Worm (Caenorhabditis elegans) whole organism, late embryonic: ENCODE results near the gene F16B12.1.
A peak's percentile ranks its signal among the peaks of the same experiment; 100 is the strongest.

Experiments
- C08G9.2 ChIP-seq: sonication (generic microtip); optimal IDR thresholded peaks from 2 replicates; lab custom pipeline; 2016; ENCODE audit warnings: mild to moderate bottlenecking, missing genetic modification characterization, moderate library complexity, missing compliant biosample characterization
- C38D4.7 ChIP-seq: fragments of 200-800 bp; sonication (Bioruptor generic); optimal IDR thresholded peaks from 2 replicates; lab custom pipeline; 2018; ENCODE audit warnings: mild to moderate bottlenecking, missing genetic modification characterization, moderate library complexity, missing compliant biosample characterization
- K02D7.2 ChIP-seq: sonication (generic microtip); optimal IDR thresholded peaks from 2 replicates; lab custom pipeline; 2017; ENCODE audit warnings: mild to moderate bottlenecking, missing genetic modification characterization, missing compliant biosample characterization
- K09A11.1 ChIP-seq: sonication (generic microtip); optimal IDR thresholded peaks from 2 replicates; lab custom pipeline; 2017; ENCODE audit warnings: antibody characterized with exemption, mild to moderate bottlenecking, missing genetic modification characterization, missing compliant biosample characterization; ENCODE audit not compliant: insufficient read depth
- Y22D7AL.16 ChIP-seq: sonication (generic microtip); optimal IDR thresholded peaks from 2 replicates; lab custom pipeline; 2016; ENCODE audit warnings: missing genetic modification characterization, missing compliant biosample characterization
- ceh-18 ChIP-seq: sonication (generic microtip); optimal IDR thresholded peaks from 2 replicates; lab custom pipeline; 2016; ENCODE audit warnings: missing genetic modification characterization, missing compliant biosample characterization
- ceh-2 ChIP-seq: sonication (generic microtip); optimal IDR thresholded peaks from 2 replicates; lab custom pipeline; 2016; ENCODE audit warnings: missing genotype, missing genetic modification characterization, missing compliant biosample characterization
- ceh-24 ChIP-seq: sonication (generic microtip); optimal IDR thresholded peaks from 2 replicates; lab custom pipeline; 2016; ENCODE audit warnings: mild to moderate bottlenecking, missing genetic modification characterization, missing compliant biosample characterization
- ceh-30 ChIP-seq: fragments of 150-350 bp; optimal IDR thresholded peaks from 2 replicates; lab custom pipeline; 2014; ENCODE audit warnings: missing biosample characterization, missing genetic modification characterization
- ceh-45 ChIP-seq: fragments of 200-800 bp; sonication (Bioruptor generic); IDR thresholded peaks from 2 replicates; pipeline ENCODE4 v1.3.6; 2022; ENCODE audit warnings: missing genetic modification reagents, missing genetic modification characterization, missing compliant biosample characterization
- dmd-4 ChIP-seq: sonication (generic microtip); optimal IDR thresholded peaks from 2 replicates; lab custom pipeline; 2016; ENCODE audit warnings: borderline replicate concordance, missing genetic modification characterization, missing compliant biosample characterization
- dve-1 ChIP-seq: sonication (generic microtip); optimal IDR thresholded peaks from 2 replicates; lab custom pipeline; 2017; ENCODE audit warnings: antibody characterized with exemption, mild to moderate bottlenecking, missing genetic modification characterization, missing compliant biosample characterization
- elt-2 ChIP-seq: sonication (generic microtip); optimal IDR thresholded peaks from 2 replicates; lab custom pipeline; 2016; ENCODE audit warnings: missing genetic modification reagents, missing genetic modification characterization, missing compliant biosample characterization
- fkh-10 ChIP-seq: fragments of 150-350 bp; optimal IDR thresholded peaks from 2 replicates; lab custom pipeline; 2014; ENCODE audit warnings: missing biosample characterization, missing genetic modification reagents, missing genetic modification characterization
- hlh-15 ChIP-seq: sonication (generic microtip); optimal IDR thresholded peaks from 2 replicates; lab custom pipeline; 2016; ENCODE audit warnings: missing genetic modification characterization, missing compliant biosample characterization
- hlh-6 ChIP-seq: sonication (generic microtip); optimal IDR thresholded peaks from 2 replicates; lab custom pipeline; 2016; ENCODE audit warnings: missing genotype, missing genetic modification characterization, missing compliant biosample characterization
- hlh-8 ChIP-seq: sonication (generic microtip); optimal IDR thresholded peaks from 2 replicates; lab custom pipeline; 2016; ENCODE audit warnings: missing genotype, missing genetic modification characterization, missing compliant biosample characterization
- lim-6 ChIP-seq: sonication (generic microtip); optimal IDR thresholded peaks from 2 replicates; lab custom pipeline; 2016; ENCODE audit warnings: missing genetic modification characterization, missing compliant biosample characterization
- madf-2 ChIP-seq: sonication (generic microtip); optimal IDR thresholded peaks from 2 replicates; lab custom pipeline; 2017; ENCODE audit warnings: missing genetic modification characterization, missing compliant biosample characterization
- nfya-1 ChIP-seq: sonication (generic microtip); optimal IDR thresholded peaks from 2 replicates; lab custom pipeline; 2017; ENCODE audit warnings: missing genetic modification characterization, mild to moderate bottlenecking, missing compliant biosample characterization, antibody characterized with exemption, moderate library complexity
- nhr-11 ChIP-seq: fragments of 150-350 bp; optimal IDR thresholded peaks from 2 replicates; lab custom pipeline; 2014; ENCODE audit warnings: missing biosample characterization, missing genetic modification characterization
- nhr-232 ChIP-seq: sonication (generic microtip); optimal IDR thresholded peaks from 2 replicates; lab custom pipeline; 2016; ENCODE audit warnings: missing genetic modification characterization, missing compliant biosample characterization
- npax-4 ChIP-seq: sonication (generic microtip); optimal IDR thresholded peaks from 2 replicates; lab custom pipeline; 2016; ENCODE audit warnings: missing genetic modification characterization, missing compliant biosample characterization
- pat-9 ChIP-seq: fragments of 200-800 bp; sonication (Bioruptor generic); optimal IDR thresholded peaks from 2 replicates; lab custom pipeline; 2018; ENCODE audit warnings: mild to moderate bottlenecking, missing genetic modification characterization, moderate library complexity, missing compliant biosample characterization
- pqm-1 ChIP-seq: sonication (generic microtip); optimal IDR thresholded peaks from 2 replicates; lab custom pipeline; 2016; ENCODE audit warnings: missing genetic modification characterization, missing compliant biosample characterization
- ref-2 ChIP-seq: sonication (generic microtip); optimal IDR thresholded peaks from 2 replicates; lab custom pipeline; 2016; ENCODE audit warnings: missing genetic modification characterization, missing compliant biosample characterization
- rnt-1 ChIP-seq: sonication (generic microtip); optimal IDR thresholded peaks from 2 replicates; lab custom pipeline; 2016; ENCODE audit warnings: missing genetic modification characterization, missing compliant biosample characterization
- sox-4 ChIP-seq: sonication (generic microtip); optimal IDR thresholded peaks from 2 replicates; lab custom pipeline; 2017; ENCODE audit warnings: mild to moderate bottlenecking, missing genetic modification characterization, inconsistent platforms, missing compliant biosample characterization
- syd-9 ChIP-seq: sonication (generic microtip); optimal IDR thresholded peaks from 2 replicates; lab custom pipeline; 2016; ENCODE audit warnings: mild to moderate bottlenecking, missing genetic modification characterization, moderate library complexity, missing compliant biosample characterization
- tbx-7 ChIP-seq: sonication (generic microtip); optimal IDR thresholded peaks from 2 replicates; lab custom pipeline; 2016; ENCODE audit warnings: missing genotype, missing genetic modification characterization, missing compliant biosample characterization
- ttx-3 ChIP-seq: sonication (generic microtip); optimal IDR thresholded peaks from 2 replicates; lab custom pipeline; 2016; ENCODE audit warnings: missing genetic modification reagents, missing genetic modification characterization, missing compliant biosample characterization
- unc-55 ChIP-seq: sonication (generic microtip); optimal IDR thresholded peaks from 2 replicates; lab custom pipeline; 2017; ENCODE audit warnings: missing biosample characterization, missing genetic modification reagents, missing genetic modification characterization

F16B12.1 gene

ce11 chrX:14063830-14064229 is 21.5 kb upstream of the F16B12.1 start (continued):
- TF ChIP-seq ceh-18 = peak; percentile 94
- TF ChIP-seq ttx-3 (tag; lab: Kevin White, UChicago) = peak; percentile 91
- TF ChIP-seq nhr-11 (tag; lab: Kevin White, UChicago) = no peak
- TF ChIP-seq pat-9 = peak; percentile 95
- TF ChIP-seq lim-6 (tag; lab: Kevin White, UChicago) = peak; percentile 88
- TF ChIP-seq fkh-10 (GFP tag; lab: Kevin White, UChicago) = peak; percentile 77
- peak; percentile 91 for TF ChIP-seq nhr-232 (tag; lab: Kevin White, UChicago)
- peak; percentile 29 for TF ChIP-seq unc-55 (GFP tag; lab: Kevin White, UChicago)
- TF ChIP-seq elt-2 (tag; lab: Kevin White, UChicago) = peak; percentile 98
- TF ChIP-seq hlh-6 (tag; lab: Kevin White, UChicago) = peak; percentile 96
- TF ChIP-seq K09A11.1 (tag; lab: Kevin White, UChicago) = peak; percentile 86
- TF ChIP-seq C08G9.2 = peak; percentile 84
- TF ChIP-seq dmd-4 (tag; lab: Kevin White, UChicago) = peak; percentile 90
- peak; percentile 88 for TF ChIP-seq Y22D7AL.16
- TF ChIP-seq syd-9 (tag; lab: Kevin White, UChicago) = peak; percentile 91
- TF ChIP-seq tbx-7 = peak; percentile 67
- TF ChIP-seq, all 69 proteins: peak for 64

ce11 chrX:14067641-14068040 is 17.7 kb upstream of the F16B12.1 start, which contains the start of gene lgc-21:
TSS of gene lgc-21 (minus strand) at chrX:14067984.
- TF ChIP-seq rnt-1 (no peak), ttx-3 (tag; lab: Kevin White, UChicago) (no peak), nfya-1 (no peak), Y22D7AL.16 (no peak), dve-1 (tag; lab: Kevin White, UChicago) (no peak), sox-4 (tag; lab: Kevin White, UChicago) (no peak), ceh-24 (no peak), ref-2 (tag; lab: Kevin White, UChicago) (no peak), ceh-30 (tag; lab: Kevin White, UChicago) (no peak), madf-2 (tag; lab: Kevin White, UChicago) (no peak), hlh-8 (tag; lab: Kevin White, UChicago) (no peak)

DNA sequence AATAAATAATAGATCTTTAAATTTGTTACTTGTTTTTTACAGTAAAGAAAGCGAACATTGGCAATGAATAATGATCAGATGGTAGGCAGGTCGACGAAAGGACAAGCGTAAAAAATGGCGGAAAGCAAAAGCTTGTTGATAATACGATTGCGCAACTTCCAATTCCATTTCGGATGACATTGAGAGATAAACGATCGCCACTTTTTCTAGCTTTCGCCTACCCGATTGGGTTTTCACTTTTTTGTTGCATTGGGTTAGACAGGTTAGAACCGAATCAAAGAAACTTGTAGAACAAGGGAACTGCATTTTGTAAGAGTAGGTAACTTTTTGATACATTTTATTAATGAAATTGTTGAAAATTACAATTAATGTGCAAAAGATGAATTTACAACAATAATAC is 15.8 kb upstream of the F16B12.1 start:
- TF ChIP-seq C38D4.7 (GFP tag; lab: Kevin White, UChicago) = no peak
- TF ChIP-seq lim-6 (tag; lab: Kevin White, UChicago) = no peak
- no peak for TF ChIP-seq hlh-15 (tag; lab: Kevin White, UChicago)

ce11 chrX:14070950-14071349 is 14.4 kb upstream of the F16B12.1 start, which contains the start of gene C33G3.4:
TSS of gene C33G3.4 (plus strand) at chrX:14071162.
- TF ChIP-seq sox-4 (tag; lab: Kevin White, UChicago) (no peak), elt-2 (tag; lab: Kevin White, UChicago) (peak; percentile 86)

ce11 chrX:14078574-14078973 is 6.7 kb upstream of the F16B12.1 start, which contains the start of gene C33G3.5:
TSS of gene C33G3.5 (minus strand) at chrX:14078674.
- no peak for TF ChIP-seq lim-6 (tag; lab: Kevin White, UChicago)
- no peak for TF ChIP-seq ceh-45 (GFP tag; lab: Robert Waterston, UW)
- TF ChIP-seq npax-4 (tag; lab: Kevin White, UChicago) = no peak
- no peak for TF ChIP-seq K02D7.2 (tag; lab: Kevin White, UChicago)
- TF ChIP-seq pqm-1 (tag; lab: Kevin White, UChicago) = no peak

DNA sequence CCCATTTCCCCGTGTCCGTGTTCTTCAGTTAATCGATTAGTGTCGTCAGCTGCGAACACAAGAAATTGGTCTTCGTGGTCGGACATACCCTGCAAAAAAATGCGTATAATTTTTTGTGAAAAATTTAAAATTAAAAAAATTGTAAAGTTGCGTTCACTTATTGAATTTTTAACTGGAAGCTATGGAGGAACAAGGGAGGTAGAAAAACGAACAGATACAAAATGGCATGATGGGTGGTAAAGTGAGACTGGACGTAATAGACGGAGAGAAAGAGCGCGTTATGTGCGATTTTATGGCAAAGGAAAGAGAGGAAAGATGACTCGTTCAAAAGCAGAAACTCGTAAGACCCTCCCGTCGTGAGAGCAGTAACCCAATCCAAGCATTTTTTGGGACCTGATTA is 1.1 kb upstream of the F16B12.1 start, which contains the start of gene C33G3.6:
C33G3.6 (minus strand) TSS at position 101 of the 400 bp plus-strand sequence.
- no peak for TF ChIP-seq ceh-2 (tag; lab: Kevin White, UChicago)
